Worm (Caenorhabditis elegans): ENCODE data around the gene Y37D8A.16.

The Y37D8A.16 gene

ce11 chrIII:12906611-12907037 is 11.9 kb downstream of the Y37D8A.16 start (continued):
- TF ChIP-seq lin-54 (GFP tag; optimal IDR thresholded peaks at IDR 0.05) (peak; percentile 46), chd-7 (tag; optimal IDR thresholded peaks at IDR 0.05) (peak; percentile 78), Y56A3A.18 (GFP tag; IDR thresholded peaks at IDR 0.05) (0 out of 2 replicates have a peak, but pooled peaks have one; percentile 50), F52B5.7 (tag; optimal IDR thresholded peaks at IDR 0.05) (peak; percentile 68), let-607 (tag; optimal IDR thresholded peaks at IDR 0.05) (peak; percentile 13 to 45), Y79H2A.3 (GFP tag; conservative IDR thresholded peaks at IDR 0.05) (peak; percentile 73; the same call in 1 of the 2 replicates), ztf-26 (tag; optimal IDR thresholded peaks at IDR 0.05) (peak; percentile 53), F33H1.4 (GFP tag; IDR thresholded peaks at IDR 0.05) (0 out of 2 replicates have a peak, but pooled peaks have one; percentile 18), cebp-2 (GFP tag; IDR thresholded peaks at IDR 0.05) (peak; percentile 86; the same call in 1 of the 2 replicates), xnd-1 (tag; optimal IDR thresholded peaks at IDR 0.05) (peak; percentile 12), lsy-27 (tag; optimal IDR thresholded peaks at IDR 0.05; ENCODE audit: borderline replicate concordance, insufficient read depth) (no peak), B0336.3 (GFP tag; IDR thresholded peaks at IDR 0.05) (peak; percentile 83), F57A8.1 (GFP tag; optimal IDR thresholded peaks at IDR 0.05) (no peak), dpff-1 (tag; optimal IDR thresholded peaks at IDR 0.05) (peak; percentile 46), lin-35 (GFP tag; optimal IDR thresholded peaks at IDR 0.05) (peak in 1 of 3 experiments; percentile 17), ztf-18 (tag; optimal IDR thresholded peaks at IDR 0.05) (no peak), egl-44 (GFP tag; IDR thresholded peaks at IDR 0.05) (no peak), hrde-1 (tag; optimal IDR thresholded peaks at IDR 0.05; ENCODE audit: borderline replicate concordance) (peak; percentile 79), nhr-80 (tag; optimal IDR thresholded peaks at IDR 0.05) (no peak), Y53G8AR.9 (GFP tag; conservative IDR thresholded peaks at IDR 0.05) (peak; percentile 77), madf-10 (tag; optimal IDR thresholded peaks at IDR 0.05) (peak; percentile 19), attf-5 (GFP tag; optimal IDR thresholded peaks at IDR 0.05) (peak; percentile 7), pbrm-1 (GFP tag; IDR thresholded peaks at IDR 0.05) (0 out of 2 replicates have a peak, but pooled peaks have one; percentile 65), K12H6.12 (tag; optimal IDR thresholded peaks at IDR 0.05) (no peak), nfyb-1 (GFP tag; IDR thresholded peaks at IDR 0.05) (peak; percentile 87), ceh-91 (GFP tag; IDR thresholded peaks at IDR 0.05) (0 out of 2 replicates have a peak, but pooled peaks have one; percentile 9), madf-6 (GFP tag; IDR thresholded peaks at IDR 0.05) (peak; percentile 66), lin-40 (tag; optimal IDR thresholded peaks at IDR 0.05) (peak; percentile 71), dpl-1 (GFP tag; optimal IDR thresholded peaks at IDR 0.05) (no peak), sdz-38 (tag; optimal IDR thresholded peaks at IDR 0.05) (peak; percentile 39), ZK185.1 (tag; optimal IDR thresholded peaks at IDR 0.05; ENCODE audit: poor library complexity, severe bottlenecking) (no peak), ceh-58 (GFP tag; IDR thresholded peaks at IDR 0.05) (no peak), tlf-1 (GFP tag; optimal IDR thresholded peaks at IDR 0.05) (peak; percentile 78), repo-1 (tag; optimal IDR thresholded peaks at IDR 0.05) (peak; percentile 75), cebp-1 (GFP tag; IDR thresholded peaks at IDR 0.05) (no peak), cebp-1 (tag; optimal IDR thresholded peaks at IDR 0.05) (peak; percentile 51), atf-7 (tag; optimal IDR thresholded peaks at IDR 0.05) (peak; percentile 73), ekl-4 (GFP tag; IDR thresholded peaks at IDR 0.05) (peak; percentile 63), pha-4 (tag; optimal IDR thresholded peaks at IDR 0.05) (no peak), die-1 (tag; optimal IDR thresholded peaks at IDR 0.05) (peak; percentile 38), nfya-2 (GFP tag; IDR thresholded peaks at IDR 0.05) (0 out of 2 replicates have a peak, but pooled peaks have one; percentile 24), attf-6 (GFP tag; IDR thresholded peaks at IDR 0.05) (peak; percentile 56), unc-130 (GFP tag; optimal IDR thresholded peaks at IDR 0.05) (no peak), nhr-90 (tag; optimal IDR thresholded peaks at IDR 0.05) (peak; percentile 55), Y95B8A.8 (GFP tag; IDR thresholded peaks at IDR 0.05) (peak; percentile 79)
